Fruit fly (Drosophila melanogaster) whole organism, embryonic: Measurements from ENCODE around the gene CG46434.

Source experiments
- CG10543 ChIP-seq: fragments of 200-800 bp; sonication (Bioruptor generic); optimal IDR thresholded peaks from 3 replicates; lab custom pipeline; 2017; ENCODE audit warnings: missing biosample characterization, mild to moderate bottlenecking, missing genetic modification characterization, moderate library complexity
- CG15514 ChIP-seq: fragments of 200-800 bp; sonication (Bioruptor generic); optimal IDR thresholded peaks from 3 replicates; lab custom pipeline; 2017; ENCODE audit warnings: missing biosample characterization, missing genetic modification characterization, mild to moderate bottlenecking, moderate library complexity, missing genetic modification reagents
- CG8388 ChIP-seq: fragments of 200-800 bp; sonication (Bioruptor generic); optimal IDR thresholded peaks from 2 replicates; lab custom pipeline; 2019; ENCODE audit warnings: missing biosample characterization, mild to moderate bottlenecking, missing genetic modification characterization, moderate library complexity
- Lim3 ChIP-seq: fragments of 200-800 bp; sonication (Bioruptor generic); IDR thresholded peaks from 2 replicates; pipeline ENCODE4 v1.3.6; 2022; ENCODE audit warnings: missing biosample characterization, missing genetic modification characterization
- dm ChIP-seq: fragments of 200-800 bp; sonication (Bioruptor generic); optimal IDR thresholded peaks from 3 replicates; lab custom pipeline; 2016; ENCODE audit warnings: missing biosample characterization, missing genetic modification characterization
- dmrt99B ChIP-seq: fragments of 200-800 bp; sonication (Bioruptor generic); optimal IDR thresholded peaks from 2 replicates; lab custom pipeline; 2018; ENCODE audit warnings: missing biosample characterization, mild to moderate bottlenecking, missing genetic modification characterization, moderate library complexity
- pan ChIP-seq, 4 experiments: fragments of >200 bp in 3 of 4; fragments of 200-800 bp in 1 of 4; sonication (Bioruptor generic) in 1 of 4; optimal IDR thresholded peaks in 3 of 4; IDR thresholded peaks in 1 of 4; 2 replicates each; pipeline versions ENCODE4 v1.3.6 to Lab custom; 2017 to 2022; ENCODE audit warnings: missing biosample characterization in 2 of 4, missing genetic modification characterization in 2 of 4, mixed read lengths in 1 of 4
- sd ChIP-seq: fragments of 200-800 bp; sonication (Bioruptor generic); optimal IDR thresholded peaks from 3 replicates; lab custom pipeline; 2018; ENCODE audit warnings: missing biosample characterization, mild to moderate bottlenecking, missing genetic modification characterization, moderate library complexity

Gene CG46434

DNA sequence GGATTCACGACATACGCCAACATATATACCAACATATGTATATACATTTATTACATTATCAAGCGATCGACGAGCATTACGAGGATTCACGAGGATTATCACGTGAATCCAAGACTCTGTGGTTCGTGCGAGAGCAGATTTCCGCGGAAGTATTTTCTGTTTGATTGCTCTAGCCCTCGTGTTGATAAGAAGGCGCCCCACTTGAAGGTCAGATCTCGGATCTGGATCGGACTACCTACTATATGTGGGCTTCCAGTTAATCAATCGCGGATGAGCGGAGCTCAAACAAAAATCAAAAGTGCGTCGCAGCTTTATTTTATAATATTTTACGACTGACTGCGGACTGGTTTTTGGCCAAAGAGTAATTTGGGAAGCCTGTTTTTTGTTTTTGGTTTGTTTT, 49.1 kb downstream of the CG46434 start (continued):
- no peak for TF ChIP-seq CG8388 (GFP tag; lab: Kevin White, UChicago)
- peak; percentile 49 for TF ChIP-seq CG15514 (GFP tag; lab: Kevin White, UChicago)
- TF ChIP-seq CG10543 (GFP tag; lab: Kevin White, UChicago), result peak; percentile 11
- no peak for TF ChIP-seq Lim3
- no peak for TF ChIP-seq sd (tag; lab: Kevin White, UChicago)
- TF ChIP-seq dm, result no peak
- no peak for TF ChIP-seq pan (optimal IDR thresholded peaks at IDR 0.05; lab: Kevin White, UChicago)
- no peak for TF ChIP-seq pan (GFP tag; optimal IDR thresholded peaks at IDR 0.05 in 1 of 2, IDR thresholded peaks at IDR 0.05 in 1 of 2)
- no peak for TF ChIP-seq dmrt99B
